Worm (Caenorhabditis elegans): Measurements from ENCODE around the gene Y67D8A.2.

Y67D8A.2 gene

DNA sequence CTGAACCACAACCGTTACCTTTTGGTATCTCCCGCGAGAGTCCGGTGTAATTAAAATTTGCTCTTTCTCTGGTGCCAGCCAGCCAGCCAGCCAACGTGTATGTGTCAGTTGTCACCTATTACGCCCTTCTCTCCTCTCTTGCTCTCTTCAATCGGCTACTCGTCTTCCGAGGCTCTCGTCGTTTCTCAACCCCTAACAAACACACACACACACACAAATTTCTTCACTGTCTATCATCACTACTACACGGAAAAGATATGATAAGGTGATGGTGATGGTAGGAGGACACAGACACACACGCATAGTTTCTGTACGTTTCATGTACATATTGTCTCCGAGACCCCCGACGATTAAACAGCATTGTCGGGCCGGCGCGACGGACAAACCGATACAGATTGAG is 9.4 kb downstream of the Y67D8A.2 start (continued):
- no peak for TF ChIP-seq dsc-1 (tag; optimal IDR thresholded peaks at IDR 0.05)
- no peak for TF ChIP-seq lin-15B (tag; optimal IDR thresholded peaks at IDR 0.05)
- no peak for TF ChIP-seq F16B12.6 (tag; optimal IDR thresholded peaks at IDR 0.05)
- no peak for TF ChIP-seq nhr-77 (tag; optimal IDR thresholded peaks at IDR 0.05)
- no peak for TF ChIP-seq fkh-4 (tag; optimal IDR thresholded peaks at IDR 0.05; ENCODE audit: borderline replicate concordance)
- TF ChIP-seq ztf-11 (tag; optimal IDR thresholded peaks at IDR 0.05) = no peak
- no peak for TF ChIP-seq ceh-82 (tag; optimal IDR thresholded peaks at IDR 0.05)
- no peak for TF ChIP-seq swsn-7 (tag; optimal IDR thresholded peaks at IDR 0.05)
- no peak for TF ChIP-seq unc-130 (tag; optimal IDR thresholded peaks at IDR 0.05)
- TF ChIP-seq sox-4 (tag; optimal IDR thresholded peaks at IDR 0.05) = no peak
- no peak for TF ChIP-seq nhr-28 (tag; optimal IDR thresholded peaks at IDR 0.05)
- TF ChIP-seq elt-2 (tag; optimal IDR thresholded peaks at IDR 0.05) = peak; percentile 18
- TF ChIP-seq ets-5 (GFP tag; IDR thresholded peaks at IDR 0.05) = no peak
- no peak for TF ChIP-seq nhr-90 (tag; optimal IDR thresholded peaks at IDR 0.05; ENCODE audit: poor library complexity)
- no peak for TF ChIP-seq ceh-63 (GFP tag; optimal IDR thresholded peaks at IDR 0.05)
- TF ChIP-seq nhr-76 (tag; optimal IDR thresholded peaks at IDR 0.05) = no peak
- TF ChIP-seq mef-2 (tag; optimal IDR thresholded peaks at IDR 0.05) = no peak
- TF ChIP-seq aha-1 (tag; optimal IDR thresholded peaks at IDR 0.05) = no peak
- no peak for TF ChIP-seq snpc-4 (tag; optimal IDR thresholded peaks at IDR 0.05)
- no peak for TF ChIP-seq dpl-1 (GFP tag; optimal IDR thresholded peaks at IDR 0.05)
- peak; percentile 46 for TF ChIP-seq blmp-1 (tag; optimal IDR thresholded peaks at IDR 0.05)
- no peak for TF ChIP-seq tbx-2 (tag; optimal IDR thresholded peaks at IDR 0.05)
- TF ChIP-seq hpl-2 (GFP tag; optimal IDR thresholded peaks at IDR 0.05) = no peak
- TF ChIP-seq jun-1 (tag; optimal IDR thresholded peaks at IDR 0.05) = no peak
- TF ChIP-seq nhr-47 (tag; optimal IDR thresholded peaks at IDR 0.05) = peak; percentile 17
- TF ChIP-seq C04F5.9 (tag; optimal IDR thresholded peaks at IDR 0.05) = no peak
- no peak for TF ChIP-seq zip-4 (GFP tag; optimal IDR thresholded peaks at IDR 0.05)
- TF ChIP-seq Y116A8C.19 (tag; optimal IDR thresholded peaks at IDR 0.05; ENCODE audit: borderline replicate concordance) = no peak
- no peak for TF ChIP-seq vab-15 (tag; optimal IDR thresholded peaks at IDR 0.05)
- TF ChIP-seq sptf-1 (tag; optimal IDR thresholded peaks at IDR 0.05) = no peak
- TF ChIP-seq mep-1 (tag; optimal IDR thresholded peaks at IDR 0.05) = peak; percentile 34
- no peak for TF ChIP-seq aly-2 (tag; optimal IDR thresholded peaks at IDR 0.05)
- no peak for TF ChIP-seq ces-1 (GFP tag; optimal IDR thresholded peaks at IDR 0.05)
- TF ChIP-seq irx-1 (tag; optimal IDR thresholded peaks at IDR 0.05) = no peak
- no peak for TF ChIP-seq pqm-1 (tag; optimal IDR thresholded peaks at IDR 0.05)
- no peak for TF ChIP-seq fos-1 (tag; optimal IDR thresholded peaks at IDR 0.05)
- TF ChIP-seq C34B4.2 (tag; optimal IDR thresholded peaks at IDR 0.05) = no peak
- no peak for TF ChIP-seq unc-62 (GFP tag; optimal IDR thresholded peaks at IDR 0.05)
- TF ChIP-seq fkh-10 (GFP tag; optimal IDR thresholded peaks at IDR 0.05) = no peak
- no peak for TF ChIP-seq skn-1 (tag; optimal IDR thresholded peaks at IDR 0.05)
- TF ChIP-seq nhr-237 (tag; optimal IDR thresholded peaks at IDR 0.05) = no peak

- TF ChIP-seq pax-3 (tag; optimal IDR thresholded peaks at IDR 0.05) (no peak), ztf-4 (tag; optimal IDR thresholded peaks at IDR 0.05) (peak; percentile 25), elt-3 (tag; optimal IDR thresholded peaks at IDR 0.05) (peak in 2 of 6 experiments; percentile 55 to 57), tbx-2 (tag; optimal IDR thresholded peaks at IDR 0.05) (peak; percentile 58), unc-62 (GFP tag; optimal IDR thresholded peaks at IDR 0.05) (no peak), aha-1 (tag; optimal IDR thresholded peaks at IDR 0.05) (no peak), mdl-1 (tag; optimal IDR thresholded peaks at IDR 0.05) (peak in 1 of 2 experiments; percentile 80), unc-130 (tag; optimal IDR thresholded peaks at IDR 0.05) (peak; percentile 38), nhr-28 (tag; optimal IDR thresholded peaks at IDR 0.05) (no peak), lsy-2 (tag; optimal IDR thresholded peaks at IDR 0.05) (peak; percentile 26 to 42), nhr-47 (tag; optimal IDR thresholded peaks at IDR 0.05) (peak; percentile 72), ceh-82 (tag; optimal IDR thresholded peaks at IDR 0.05) (peak in 1 of 3 experiments; percentile 7), fkh-4 (tag; optimal IDR thresholded peaks at IDR 0.05; ENCODE audit: borderline replicate concordance) (no peak), mep-1 (tag; optimal IDR thresholded peaks at IDR 0.05) (peak; percentile 27), sup-37 (GFP tag; optimal IDR thresholded peaks at IDR 0.05) (peak; percentile 65), swsn-7 (tag; optimal IDR thresholded peaks at IDR 0.05) (peak; percentile 58), snpc-4 (tag; optimal IDR thresholded peaks at IDR 0.05) (peak; percentile 7), nhr-85 (tag) (peak; percentile 91), ceh-88 (GFP tag; IDR thresholded peaks at IDR 0.05) (no peak), ama-1 (optimal IDR thresholded peaks at IDR 0.05) (peak; percentile 75), egl-13 (tag; optimal IDR thresholded peaks at IDR 0.05) (no peak), lin-13 (GFP tag; optimal IDR thresholded peaks at IDR 0.05) (peak; percentile 33), nhr-20 (tag; optimal IDR thresholded peaks at IDR 0.05) (peak; percentile 78)
These were observed 10.6 kb downstream of the Y67D8A.2 start for ce11 chrIV:3232694-3233372.
